Fruit fly (Drosophila melanogaster): ENCODE measurements around the gene CG17544.

Gene CG17544

dm6 chr2L:19342018-19342417 lies 56.3 kb downstream of the CG17544 start (continued):
- no peak for TF ChIP-seq CG7372 (GFP tag; IDR thresholded peaks at IDR 0.05)
- TF ChIP-seq CG2129 (GFP tag; IDR thresholded peaks at IDR 0.05; ENCODE audit: partially characterized antibody) = no peak
- TF ChIP-seq CG14860 (GFP tag; IDR thresholded peaks at IDR 0.05; ENCODE audit: partially characterized antibody) = no peak
- peak; percentile 32 for TF ChIP-seq pnt (GFP tag; optimal IDR thresholded peaks at IDR 0.05)
- TF ChIP-seq CG8388 (GFP tag; optimal IDR thresholded peaks at IDR 0.05) = peak; percentile 69
- TF ChIP-seq al (GFP tag; IDR thresholded peaks at IDR 0.05) = no peak
- peak; percentile 70 for TF ChIP-seq CG4424 (GFP tag; optimal IDR thresholded peaks at IDR 0.05)
- TF ChIP-seq CG34376 (GFP tag; optimal IDR thresholded peaks at IDR 0.05) = no peak
- TF ChIP-seq slp2 (GFP tag; optimal IDR thresholded peaks at IDR 0.05) = no peak
- no peak for TF ChIP-seq NK7.1 (GFP tag; optimal IDR thresholded peaks at IDR 0.05)
- no peak for TF ChIP-seq C15 (GFP tag; IDR thresholded peaks at IDR 0.05)
- TF ChIP-seq CG9437 (GFP tag; optimal IDR thresholded peaks at IDR 0.05) = no peak
- no peak for TF ChIP-seq sqz (GFP tag; optimal IDR thresholded peaks at IDR 0.05)
- TF ChIP-seq CG30431 (GFP tag; optimal IDR thresholded peaks at IDR 0.05) = no peak
- peak; percentile 52; the same call in 1 of the 3 replicates for TF ChIP-seq H15 (GFP tag; IDR thresholded peaks at IDR 0.05)
- TF ChIP-seq row (GFP tag; IDR thresholded peaks at IDR 0.05) = peak; percentile 49; the same call in 2 of the 3 replicates
- no peak for TF ChIP-seq Doc3 (GFP tag; IDR thresholded peaks at IDR 0.05; ENCODE audit: partially characterized antibody)
- peak; percentile 1 for TF ChIP-seq CG18599 (GFP tag; optimal IDR thresholded peaks at IDR 0.05)
- TF ChIP-seq cg (GFP tag; optimal IDR thresholded peaks at IDR 0.05) = no peak
- no peak for TF ChIP-seq tio (GFP tag; optimal IDR thresholded peaks at IDR 0.05)
- TF ChIP-seq Poxn (GFP tag; IDR thresholded peaks at IDR 0.05) = no peak
- no peak for TF ChIP-seq CG9817 (tag; optimal IDR thresholded peaks at IDR 0.05)
- TF ChIP-seq Adf1 (GFP tag; IDR thresholded peaks at IDR 0.05) = no peak
- TF ChIP-seq hth (optimal IDR thresholded peaks at IDR 0.05) = no peak
- TF ChIP-seq onecut (GFP tag; IDR thresholded peaks at IDR 0.05) = peak; percentile 19; the same call in 1 of the 2 replicates
- no peak for TF ChIP-seq prd (optimal IDR thresholded peaks at IDR 0.05)
- peak; percentile 52; the same call in 1 of the 3 replicates for TF ChIP-seq prd (GFP tag; IDR thresholded peaks at IDR 0.05)
- no peak for TF ChIP-seq CG15073 (GFP tag; optimal IDR thresholded peaks at IDR 0.05)
- TF ChIP-seq CG16813 (GFP tag; IDR thresholded peaks at IDR 0.05; ENCODE audit: partially characterized antibody) = no peak
- no peak for TF ChIP-seq CG11560 (tag; IDR thresholded peaks at IDR 0.05)
- no peak for TF ChIP-seq CG17802 (tag; optimal IDR thresholded peaks at IDR 0.05)
- no peak for TF ChIP-seq TFAM (GFP tag; optimal IDR thresholded peaks at IDR 0.05)
- no peak for TF ChIP-seq ap (GFP tag; IDR thresholded peaks at IDR 0.05)
- TF ChIP-seq slbo (GFP tag; IDR thresholded peaks at IDR 0.05) = no peak
- TF ChIP-seq CG17829 (tag; optimal IDR thresholded peaks at IDR 0.05) = peak; percentile 59
- no peak for TF ChIP-seq CG3847 (GFP tag; IDR thresholded peaks at IDR 0.05)
- no peak for TF ChIP-seq sug (tag; optimal IDR thresholded peaks at IDR 0.05)
- no peak for TF ChIP-seq CG6854 (GFP tag; optimal IDR thresholded peaks at IDR 0.05)
- no peak for TF ChIP-seq CG18476 (GFP tag; optimal IDR thresholded peaks at IDR 0.05)
- no peak for TF ChIP-seq CG31365 (tag; optimal IDR thresholded peaks at IDR 0.05)
- no peak for TF ChIP-seq NfI (GFP tag; optimal IDR thresholded peaks at IDR 0.05)
- TF ChIP-seq Ssrp (tag; optimal IDR thresholded peaks at IDR 0.05) = peak; percentile 64
- no peak for TF ChIP-seq btn (GFP tag; optimal IDR thresholded peaks at IDR 0.05)
- TF ChIP-seq Blimp-1 (GFP tag; optimal IDR thresholded peaks at IDR 0.05) = peak; percentile 74
- no peak for TF ChIP-seq Dip2 (GFP tag; IDR thresholded peaks at IDR 0.05)
- peak; percentile 6 for TF ChIP-seq stwl (tag; optimal IDR thresholded peaks at IDR 0.05)
- no peak for TF ChIP-seq schlank (tag; optimal IDR thresholded peaks at IDR 0.05)
- peak; percentile 36 for TF ChIP-seq pum (GFP tag; optimal IDR thresholded peaks at IDR 0.05)
- TF ChIP-seq Six4 (GFP tag; optimal IDR thresholded peaks at IDR 0.05) = peak; percentile 46
- TF ChIP-seq CG17361 (GFP tag; IDR thresholded peaks at IDR 0.05) = peak; percentile 59; the same call in 1 of the 3 replicates
- TF ChIP-seq CG7786 (GFP tag; optimal IDR thresholded peaks at IDR 0.05) = no peak
- peak; percentile 36 for TF ChIP-seq nmo (GFP tag; optimal IDR thresholded peaks at IDR 0.05)
